Worm (Caenorhabditis elegans) whole organism, mixed stage, embryonic: ENCODE measurements around the gene C53A5.16.

Experiments used
- M03D4.4 ChIP-seq: sonication (generic microtip); optimal IDR thresholded peaks from 2 replicates; lab custom pipeline; 2017; ENCODE audit warnings: mild to moderate bottlenecking, missing genetic modification characterization, missing compliant biosample characterization
- drap-1 ChIP-seq: fragments of 200-800 bp; sonication (Bioruptor generic); optimal IDR thresholded peaks from 3 replicates; lab custom pipeline; 2018; ENCODE audit warnings: mild to moderate bottlenecking, missing genetic modification characterization, missing compliant biosample characterization
- elt-1 ChIP-seq: sonication (generic microtip); optimal IDR thresholded peaks from 2 replicates; lab custom pipeline; 2017; ENCODE audit warnings: missing genetic modification characterization, mild to moderate bottlenecking, missing compliant biosample characterization, antibody characterized with exemption, moderate library complexity, borderline replicate concordance; ENCODE audit not compliant: insufficient read depth
- elt-3 ChIP-seq: fragments of 150-350 bp; optimal IDR thresholded peaks from 2 replicates; lab custom pipeline; 2014; ENCODE audit warnings: missing biosample characterization, missing genetic modification characterization
- flh-1 ChIP-seq: fragments of 200-800 bp; sonication (Bioruptor generic); optimal IDR thresholded peaks from 2 replicates; lab custom pipeline; 2018; ENCODE audit warnings: mild to moderate bottlenecking, missing genetic modification characterization, moderate library complexity, missing compliant biosample characterization
- lin-13 ChIP-seq: fragments of 150-350 bp; optimal IDR thresholded peaks from 2 replicates; lab custom pipeline; 2014; ENCODE audit warnings: missing biosample characterization, missing genetic modification characterization
- mep-1 ChIP-seq: fragments of 150-350 bp; optimal IDR thresholded peaks from 2 replicates; lab custom pipeline; 2017; ENCODE audit warnings: missing biosample characterization, missing genetic modification reagents, missing genetic modification characterization, inconsistent platforms
- snpc-4 ChIP-seq: fragments of 150-350 bp; optimal IDR thresholded peaks from 2 replicates; lab custom pipeline; 2014; ENCODE audit warnings: missing biosample characterization, missing genetic modification characterization
- unc-39 ChIP-seq: fragments of 150-350 bp; optimal IDR thresholded peaks from 2 replicates; lab custom pipeline; 2014; ENCODE audit warnings: missing biosample characterization, missing genetic modification characterization
- ztf-11 ChIP-seq: fragments of 150-350 bp; optimal IDR thresholded peaks from 2 replicates; lab custom pipeline; 2014; ENCODE audit warnings: missing biosample characterization, missing genetic modification characterization

ce11 chrV:14474099-14474498 is 48.3 kb downstream of the C53A5.16 start, which contains the start of gene clec-56:
- TF ChIP-seq mep-1 (no peak), lin-13 (no peak), flh-1 (GFP tag; lab: Kevin White, UChicago) (no peak), elt-1 (tag; lab: Kevin White, UChicago) (no peak), elt-3 (tag; lab: Kevin White, UChicago) (no peak), snpc-4 (tag; lab: Kevin White, UChicago) (no peak), M03D4.4 (tag; lab: Kevin White, UChicago) (no peak), ztf-11 (no peak), unc-39 (no peak), drap-1 (no peak)
